Fruit fly (Drosophila melanogaster) whole organism, prepupa: ENCODE data around the gene CG4408.

Experiments
- CG1621 ChIP-seq: fragments of 200-800 bp; sonication (Bioruptor generic); optimal IDR thresholded peaks from 3 replicates; lab custom pipeline; 2018; ENCODE audit warnings: missing biosample characterization, mild to moderate bottlenecking, missing genetic modification characterization
- CG31627 ChIP-seq: fragments of 200-800 bp; sonication (Bioruptor generic); optimal IDR thresholded peaks from 3 replicates; lab custom pipeline; 2016; ENCODE audit warnings: missing biosample characterization, missing genetic modification characterization
- CG3919 ChIP-seq: fragments of 200-800 bp; sonication (Bioruptor generic); optimal IDR thresholded peaks from 3 replicates; lab custom pipeline; 2016; ENCODE audit warnings: missing biosample characterization, missing genetic modification characterization
- Lpt ChIP-seq: fragments of 200-800 bp; sonication (Bioruptor generic); optimal IDR thresholded peaks from 3 replicates; lab custom pipeline; 2016; ENCODE audit warnings: missing biosample characterization, missing genetic modification characterization
- achi ChIP-seq: fragments of 200-800 bp; sonication (Bioruptor generic); optimal IDR thresholded peaks from 3 replicates; lab custom pipeline; 2016; ENCODE audit warnings: missing biosample characterization, missing genetic modification characterization

DNA sequence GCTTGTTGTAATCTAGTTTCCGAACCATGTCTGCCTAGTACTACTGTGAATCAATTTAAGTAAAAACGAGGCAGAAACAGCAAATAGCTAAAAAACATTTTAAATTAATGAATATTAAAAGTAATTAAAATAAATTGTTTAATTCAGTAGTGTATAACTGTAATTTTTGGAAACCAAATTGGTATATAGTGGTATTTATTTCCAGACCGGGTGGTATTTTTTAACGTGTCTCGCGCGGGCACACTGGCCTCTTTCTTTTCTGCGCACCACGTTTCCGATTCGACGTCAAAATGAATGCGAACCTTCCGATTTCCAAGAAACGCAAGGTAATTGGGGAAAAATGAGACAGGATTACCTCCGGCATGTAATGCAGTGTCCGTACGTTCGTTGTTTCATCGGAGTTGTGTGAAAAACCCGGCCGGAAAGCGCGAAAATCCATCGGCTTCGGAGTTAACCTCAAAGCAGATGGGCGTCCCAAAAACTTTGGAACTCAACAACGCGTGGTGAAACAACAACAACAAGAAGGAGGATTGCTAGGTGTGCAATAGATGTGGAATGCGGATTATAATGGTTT lies 4.7 kb downstream of the CG4408 start, which contains the start of gene RpS3:
- TF ChIP-seq Lpt (GFP tag; lab: Kevin White, UChicago) (no peak), CG1621 (no peak), achi (GFP tag; lab: Kevin White, UChicago) (peak; percentile 98), CG31627 (GFP tag; lab: Kevin White, UChicago) (no peak), CG3919 (peak; percentile 5)
